Fruit fly (Drosophila melanogaster) whole organism, wandering third instar larva: ENCODE data around the gene CG34164.

Experiments
- Abd-B ChIP-seq: fragments of >200 bp; optimal IDR thresholded peaks from 2 replicates; lab custom pipeline; 2017; ENCODE audit warnings: missing biosample characterization, missing genetic modification characterization
- CG32264 ChIP-seq: fragments of 200-800 bp; sonication (Bioruptor generic); optimal IDR thresholded peaks from 2 replicates; lab custom pipeline; 2016; ENCODE audit warnings: missing biosample characterization, missing genetic modification characterization
- CG9705 ChIP-seq: fragments of 200-800 bp; sonication (Bioruptor generic); optimal IDR thresholded peaks from 2 replicates; lab custom pipeline; 2018; ENCODE audit warnings: missing biosample characterization, mild to moderate bottlenecking, missing genetic modification characterization
- CrebA ChIP-seq: fragments of 200-800 bp; sonication (Bioruptor generic); optimal IDR thresholded peaks from 2 replicates; lab custom pipeline; 2016; ENCODE audit warnings: missing biosample characterization, mild to moderate bottlenecking, missing genetic modification characterization, borderline replicate concordance
- Dfd ChIP-seq: fragments of >200 bp; optimal IDR thresholded peaks from 2 replicates; lab custom pipeline; 2017; ENCODE audit warnings: missing biosample characterization, missing genetic modification characterization
- Dif ChIP-seq: fragments of 200-275, 200-300 bp; sonication (Bioruptor generic); optimal IDR thresholded peaks from 2 replicates; lab custom pipeline; 2018; ENCODE audit warnings: missing biosample characterization, missing genetic modification characterization; ENCODE audit not compliant: partially characterized antibody
- GATAd ChIP-seq: sonication (Bioruptor generic); optimal IDR thresholded peaks from 2 replicates; lab custom pipeline; 2016; ENCODE audit warnings: missing biosample characterization, missing genetic modification characterization
- HLH106 ChIP-seq: fragments of 200-800 bp; optimal IDR thresholded peaks from 3 replicates; lab custom pipeline; 2019; ENCODE audit warnings: missing biosample characterization, mild to moderate bottlenecking, missing genetic modification characterization, moderate library complexity
- Hnf4 ChIP-seq: fragments of 200-800 bp; sonication (Bioruptor generic); optimal IDR thresholded peaks from 2 replicates; lab custom pipeline; 2016; ENCODE audit warnings: missing biosample characterization, mild to moderate bottlenecking, missing genetic modification characterization
- Hr78 ChIP-seq: fragments of >200 bp; optimal IDR thresholded peaks from 2 replicates; lab custom pipeline; 2017; ENCODE audit warnings: missing biosample characterization, missing genetic modification characterization
- Hr83 ChIP-seq: fragments of 200-300 bp; sonication (Bioruptor generic); optimal IDR thresholded peaks from 2 replicates; lab custom pipeline; 2016; ENCODE audit warnings: missing biosample characterization, mild to moderate bottlenecking, missing genetic modification characterization, moderate library complexity; ENCODE audit not compliant: poor library complexity, severe bottlenecking
- Jra ChIP-seq: sonication (Bioruptor generic); optimal IDR thresholded peaks from 2 replicates; lab custom pipeline; 2016; ENCODE audit warnings: missing biosample characterization, missing genetic modification characterization
- Mio ChIP-seq: sonication (Bioruptor generic); optimal IDR thresholded peaks from 2 replicates; lab custom pipeline; 2016; ENCODE audit warnings: missing biosample characterization, missing genetic modification characterization
- Myc ChIP-seq: fragments of >200 bp; optimal IDR thresholded peaks from 2 replicates; lab custom pipeline; 2017
- N ChIP-seq: fragments of >200 bp; optimal IDR thresholded peaks from 2 replicates; lab custom pipeline; 2018; ENCODE audit warnings: missing biosample characterization, missing external identifiers, missing genetic modification characterization
- OdsH ChIP-seq: fragments of 200-800 bp; sonication (Bioruptor generic); optimal IDR thresholded peaks from 2 replicates; lab custom pipeline; 2016; ENCODE audit warnings: missing biosample characterization, mild to moderate bottlenecking, missing genetic modification characterization
- Rel ChIP-seq, 2 experiments: fragments of 200-800 bp; sonication (Bioruptor generic) in 1 of 2; optimal IDR thresholded peaks; 2 replicates in 1 of 2; 3 replicates in 1 of 2; lab custom pipeline; 2016 to 2019; ENCODE audit warnings: mild to moderate bottlenecking in 2 of 2, missing biosample characterization in 2 of 2, missing genetic modification characterization in 2 of 2, moderate library complexity in 1 of 2
- Sp1 ChIP-seq: fragments of 200-800 bp; sonication (Bioruptor generic); optimal IDR thresholded peaks from 3 replicates; lab custom pipeline; 2019; ENCODE audit warnings: missing biosample characterization, mild to moderate bottlenecking, missing genetic modification characterization, moderate library complexity
- Vsx2 ChIP-seq: fragments of 200-300, 225-300 bp; sonication (Bioruptor generic); optimal IDR thresholded peaks from 2 replicates; lab custom pipeline; 2018; ENCODE audit warnings: missing biosample characterization, missing genetic modification characterization; ENCODE audit not compliant: partially characterized antibody
- br ChIP-seq: fragments of 200-800 bp; sonication (Bioruptor generic); optimal IDR thresholded peaks from 2 replicates; lab custom pipeline; 2016; ENCODE audit warnings: missing biosample characterization, missing genetic modification characterization
- brk ChIP-seq: fragments of 200-800 bp; sonication (Bioruptor generic); optimal IDR thresholded peaks from 2 replicates; lab custom pipeline; 2016; ENCODE audit warnings: missing biosample characterization, mild to moderate bottlenecking, missing genetic modification characterization
- dl ChIP-seq, 2 experiments: fragments of 175-275, 200-275 bp in 1 of 2; fragments of 200-275 bp in 1 of 2; sonication (Bioruptor generic); optimal IDR thresholded peaks; lab custom pipeline; 2018; ENCODE audit warnings: mild to moderate bottlenecking in 2 of 2, missing biosample characterization in 2 of 2, missing genetic modification characterization in 2 of 2, moderate library complexity in 2 of 2; ENCODE audit not compliant: partially characterized antibody in 2 of 2, insufficient read depth in 1 of 2
- dmrt93B ChIP-seq: fragments of 200-800 bp; sonication (Bioruptor generic); optimal IDR thresholded peaks from 2 replicates; lab custom pipeline; 2018; ENCODE audit warnings: missing biosample characterization, mild to moderate bottlenecking, missing genetic modification characterization
- dsf ChIP-seq: sonication (Bioruptor generic); optimal IDR thresholded peaks from 2 replicates; lab custom pipeline; 2016; ENCODE audit warnings: missing biosample characterization, missing genetic modification characterization, borderline replicate concordance
- ey ChIP-seq: fragments of 200-800 bp; sonication (Bioruptor generic); optimal IDR thresholded peaks from 2 replicates; lab custom pipeline; 2016; ENCODE audit warnings: missing biosample characterization, missing genetic modification characterization
- foxo ChIP-seq, 2 experiments: fragments of 200-800 bp; sonication (Bioruptor generic); optimal IDR thresholded peaks; 2 replicates in 1 of 2; 3 replicates in 1 of 2; lab custom pipeline; 2016 to 2017; ENCODE audit warnings: missing biosample characterization in 2 of 2, missing genetic modification characterization in 2 of 2
- fru ChIP-seq: fragments of 200-800 bp; sonication (Bioruptor generic); optimal IDR thresholded peaks from 3 replicates; lab custom pipeline; 2016; ENCODE audit warnings: missing biosample characterization, mild to moderate bottlenecking, missing genetic modification characterization
- h ChIP-seq: fragments of 200-800 bp; sonication (Bioruptor generic); optimal IDR thresholded peaks from 3 replicates; lab custom pipeline; 2016; ENCODE audit warnings: missing biosample characterization, mild to moderate bottlenecking, missing genetic modification characterization
- jim ChIP-seq: fragments of 175-275, 200-325 bp; sonication (Bioruptor generic); optimal IDR thresholded peaks from 2 replicates; lab custom pipeline; 2016; ENCODE audit warnings: missing biosample characterization, mild to moderate bottlenecking, missing genetic modification characterization
- lola ChIP-seq: fragments of >200 bp; optimal IDR thresholded peaks from 2 replicates; lab custom pipeline; 2017; ENCODE audit warnings: missing biosample characterization, missing genetic modification characterization
- pan ChIP-seq: fragments of >200 bp; optimal IDR thresholded peaks from 2 replicates; lab custom pipeline; 2017
- psq ChIP-seq: fragments of 200-800 bp; sonication (Bioruptor generic); optimal IDR thresholded peaks from 3 replicates; lab custom pipeline; 2017; ENCODE audit warnings: missing biosample characterization, mild to moderate bottlenecking, missing genetic modification characterization, moderate library complexity
- rgr ChIP-seq: fragments of 200-800 bp; sonication (Bioruptor generic); optimal IDR thresholded peaks from 3 replicates; lab custom pipeline; 2016; ENCODE audit warnings: missing biosample characterization, mild to moderate bottlenecking, missing genetic modification characterization
- sage ChIP-seq: fragments of 200-800 bp; sonication (Bioruptor generic); optimal IDR thresholded peaks from 2 replicates; lab custom pipeline; 2016; ENCODE audit warnings: missing biosample characterization, mild to moderate bottlenecking, missing genetic modification characterization
- sv ChIP-seq: fragments of 200-800 bp; sonication (Bioruptor generic); optimal IDR thresholded peaks from 3 replicates; lab custom pipeline; 2016; ENCODE audit warnings: missing biosample characterization, missing genetic modification characterization
- tai ChIP-seq: sonication (Bioruptor generic); optimal IDR thresholded peaks from 2 replicates; lab custom pipeline; 2016; ENCODE audit warnings: missing biosample characterization, missing genetic modification characterization
- usp ChIP-seq: fragments of >200 bp; optimal IDR thresholded peaks from 2 replicates; lab custom pipeline; 2017; ENCODE audit warnings: missing biosample characterization, missing genetic modification characterization
- woc ChIP-seq: sonication (Bioruptor generic); optimal IDR thresholded peaks from 2 replicates; lab custom pipeline; 2016; ENCODE audit warnings: missing biosample characterization, mild to moderate bottlenecking, missing genetic modification characterization

The CG34164 gene

DNA sequence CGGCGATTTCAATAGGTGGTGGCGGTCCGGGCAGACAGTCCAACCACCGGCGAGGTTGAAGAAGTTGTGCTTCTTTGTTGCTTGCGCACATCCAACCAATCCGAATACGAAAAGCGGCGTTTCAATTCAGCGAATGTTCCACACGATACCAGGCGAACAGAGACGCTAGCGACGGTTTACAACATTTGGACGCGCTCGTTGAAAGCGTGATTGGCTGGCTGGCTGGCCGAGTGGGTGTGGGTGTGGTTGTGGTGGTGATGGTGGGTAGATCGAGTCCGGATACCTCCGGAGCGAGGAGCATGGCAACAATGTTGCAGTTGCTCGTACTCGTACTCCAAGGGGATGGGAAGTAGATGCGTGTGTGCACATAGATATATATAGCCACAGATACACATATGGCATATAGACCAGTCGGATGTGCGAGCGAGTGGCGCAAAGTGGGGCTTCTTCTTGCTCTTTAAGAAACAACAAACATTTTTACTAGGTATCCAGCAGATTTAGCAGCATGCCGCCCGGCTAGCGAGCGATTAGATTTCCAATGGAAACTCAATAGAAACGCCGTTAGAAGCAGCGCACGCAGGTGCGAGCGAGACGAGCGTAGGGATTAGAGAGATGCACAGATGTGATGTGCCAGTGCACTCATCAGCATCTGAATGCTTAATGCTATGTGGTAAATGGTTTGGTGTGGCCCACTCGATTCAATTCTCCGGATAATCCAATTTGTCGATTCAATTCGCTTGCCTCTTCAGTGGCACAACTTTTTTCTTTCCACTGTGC lies 45.9 kb upstream of the CG34164 start:
- TF ChIP-seq Jra (GFP tag; lab: Kevin White, UChicago) = peak; percentile 51
- TF ChIP-seq Rel (GFP tag; optimal IDR thresholded peaks at IDR 0.05; lab: Kevin White, UChicago) = no peak
- peak; percentile 81 for TF ChIP-seq Rel (tag; optimal IDR thresholded peaks at IDR 0.05; lab: Kevin White, UChicago)
- peak; percentile 57 for TF ChIP-seq Hr83 (GFP tag; lab: Kevin White, UChicago)
- peak; percentile 61 to 69 for TF ChIP-seq dl (GFP tag; optimal IDR thresholded peaks at IDR 0.05; lab: Kevin White, UChicago; ENCODE audit: insufficient read depth in 1 of 2, partially characterized antibody in 2 of 2)
- no peak for TF ChIP-seq lola
- TF ChIP-seq HLH106 (tag; lab: Kevin White, UChicago) = peak; percentile 13
- no peak for TF ChIP-seq sage (GFP tag; lab: Kevin White, UChicago)
- TF ChIP-seq pan (lab: Kevin White, UChicago) = no peak
- TF ChIP-seq Sp1 (GFP tag; lab: Kevin White, UChicago) = peak; percentile 45
- TF ChIP-seq Mio (GFP tag; lab: Kevin White, UChicago) = peak; percentile 4
- no peak for TF ChIP-seq Dif (GFP tag; lab: Kevin White, UChicago)
- peak; percentile 12 for TF ChIP-seq psq (GFP tag; lab: Kevin White, UChicago)
- no peak for TF ChIP-seq N (GFP tag; lab: Kevin White, UChicago)
- TF ChIP-seq ey (GFP tag; lab: Kevin White, UChicago) = no peak
- TF ChIP-seq h = peak; percentile 70
- no peak for TF ChIP-seq CrebA (GFP tag; lab: Kevin White, UChicago)
- TF ChIP-seq OdsH (GFP tag; lab: Kevin White, UChicago) = no peak
- TF ChIP-seq fru (GFP tag; lab: Kevin White, UChicago) = peak; percentile 17
- TF ChIP-seq rgr (GFP tag; lab: Kevin White, UChicago) = no peak
- TF ChIP-seq brk = no peak
- no peak for TF ChIP-seq sv (GFP tag; lab: Kevin White, UChicago)
- no peak for TF ChIP-seq CG32264 (GFP tag; lab: Kevin White, UChicago)
- TF ChIP-seq foxo (GFP tag; optimal IDR thresholded peaks at IDR 0.05; lab: Kevin White, UChicago) = peak in 1 of 2 experiments; percentile 22
- TF ChIP-seq GATAd (GFP tag; lab: Kevin White, UChicago) = no peak
- TF ChIP-seq Myc (lab: Kevin White, UChicago) = no peak
- no peak for TF ChIP-seq Abd-B (GFP tag; lab: Kevin White, UChicago)
- no peak for TF ChIP-seq woc
- TF ChIP-seq Vsx2 (GFP tag; lab: Kevin White, UChicago) = no peak
- TF ChIP-seq Hr78 (GFP tag; lab: Kevin White, UChicago) = no peak
- peak; percentile 39 for TF ChIP-seq br (GFP tag; lab: Kevin White, UChicago)
- no peak for TF ChIP-seq tai
- no peak for TF ChIP-seq jim (GFP tag; lab: Kevin White, UChicago)
- TF ChIP-seq Dfd = no peak
- no peak for TF ChIP-seq CG9705
- no peak for TF ChIP-seq usp (GFP tag; lab: Kevin White, UChicago)
- no peak for TF ChIP-seq dsf
- peak; percentile 49 for TF ChIP-seq Hnf4
- no peak for TF ChIP-seq dmrt93B

- TF ChIP-seq OdsH (GFP tag; lab: Kevin White, UChicago) (peak; percentile 91), tai (no peak), lola (no peak), Mio (GFP tag; lab: Kevin White, UChicago) (peak; percentile 32), dmrt93B (peak; percentile 91), Dif (GFP tag; lab: Kevin White, UChicago) (no peak), Jra (GFP tag; lab: Kevin White, UChicago) (peak; percentile 77), foxo (GFP tag; optimal IDR thresholded peaks at IDR 0.05; lab: Kevin White, UChicago) (peak in 1 of 2 experiments; percentile 92), Hr83 (GFP tag; lab: Kevin White, UChicago) (peak; percentile 2), pan (lab: Kevin White, UChicago) (no peak), Abd-B (GFP tag; lab: Kevin White, UChicago) (no peak), br (GFP tag; lab: Kevin White, UChicago) (peak; percentile 92), Vsx2 (GFP tag; lab: Kevin White, UChicago) (no peak), jim (GFP tag; lab: Kevin White, UChicago) (no peak), Hnf4 (peak; percentile 75), Sp1 (GFP tag; lab: Kevin White, UChicago) (peak; percentile 96), Rel (GFP tag; optimal IDR thresholded peaks at IDR 0.05; lab: Kevin White, UChicago) (no peak), Rel (tag; optimal IDR thresholded peaks at IDR 0.05; lab: Kevin White, UChicago) (peak; percentile 69), CG9705 (peak; percentile 95), sage (GFP tag; lab: Kevin White, UChicago) (peak; percentile 84), fru (GFP tag; lab: Kevin White, UChicago) (peak; percentile 91), N (GFP tag; lab: Kevin White, UChicago) (no peak), CG32264 (GFP tag; lab: Kevin White, UChicago) (peak; percentile 56), brk (no peak), ey (GFP tag; lab: Kevin White, UChicago) (peak; percentile 92), dsf (peak; percentile 4), psq (GFP tag; lab: Kevin White, UChicago) (peak; percentile 76), h (peak; percentile 92), sv (GFP tag; lab: Kevin White, UChicago) (peak; percentile 84), CrebA (GFP tag; lab: Kevin White, UChicago) (no peak), dl (GFP tag; optimal IDR thresholded peaks at IDR 0.05; lab: Kevin White, UChicago; ENCODE audit: insufficient read depth in 1 of 2, partially characterized antibody in 2 of 2) (peak; percentile 46 to 78), usp (GFP tag; lab: Kevin White, UChicago) (no peak), GATAd (GFP tag; lab: Kevin White, UChicago) (no peak), Hr78 (GFP tag; lab: Kevin White, UChicago) (no peak), Dfd (no peak), rgr (GFP tag; lab: Kevin White, UChicago) (peak; percentile 86)
These were observed 45.1 kb upstream of the CG34164 start for dm6 chr2L:12010877-12011666.
